Fruit fly (Drosophila melanogaster): ENCODE measurements around the gene CG14451.

CG14451 gene

dm6 chr3L:22727739-22728335, 5.9 kb upstream of the CG14451 start, which contains the start of the genes CG14450 and CG11367 (continued):
- no peak for TF ChIP-seq zf30C (GFP tag; optimal IDR thresholded peaks at IDR 0.05)
- peak; percentile 50 for TF ChIP-seq phol (tag; optimal IDR thresholded peaks at IDR 0.05)
- peak; percentile 39; the same call in 1 of the 2 replicates for TF ChIP-seq inv (GFP tag; IDR thresholded peaks at IDR 0.05; ENCODE audit: partially characterized antibody)
- peak; percentile 18 for TF ChIP-seq CG17359 (tag; optimal IDR thresholded peaks at IDR 0.05)
- peak; percentile 49 for TF ChIP-seq amos (GFP tag; IDR thresholded peaks at IDR 0.05; ENCODE audit: partially characterized antibody)
- no peak for TF ChIP-seq Poxn (GFP tag; IDR thresholded peaks at IDR 0.05)
- no peak for TF ChIP-seq ara (GFP tag; IDR thresholded peaks at IDR 0.05)
- TF ChIP-seq CG15696 (tag; optimal IDR thresholded peaks at IDR 0.05), result peak; percentile 20
- TF ChIP-seq CG2678 (tag; optimal IDR thresholded peaks at IDR 0.05), result peak; percentile 6
- peak; percentile 94 for TF ChIP-seq CG17385 (GFP tag; optimal IDR thresholded peaks at IDR 0.05)
- TF ChIP-seq h (optimal IDR thresholded peaks at IDR 0.05), result no peak
- TF ChIP-seq pzg (GFP tag; optimal IDR thresholded peaks at IDR 0.05), result peak; percentile 56
- peak; percentile 18 for TF ChIP-seq Meics (GFP tag; optimal IDR thresholded peaks at IDR 0.05)
- TF ChIP-seq CG7745 (tag; optimal IDR thresholded peaks at IDR 0.05), result no peak
- no peak for TF ChIP-seq her (GFP tag; optimal IDR thresholded peaks at IDR 0.05)
- TF ChIP-seq sens-2 (GFP tag; IDR thresholded peaks at IDR 0.05), result no peak
- peak; percentile 54 for TF ChIP-seq Fer1 (GFP tag; optimal IDR thresholded peaks at IDR 0.05)
- TF ChIP-seq salm (tag; optimal IDR thresholded peaks at IDR 0.05), result peak; percentile 39
- TF ChIP-seq CG2120 (GFP tag; optimal IDR thresholded peaks at IDR 0.05), result peak; percentile 10
- peak; percentile 37 for TF ChIP-seq D19A (tag; optimal IDR thresholded peaks at IDR 0.05)
- TF ChIP-seq lbe (GFP tag; optimal IDR thresholded peaks at IDR 0.05), result peak; percentile 66
- TF ChIP-seq pros (GFP tag; optimal IDR thresholded peaks at IDR 0.05), result no peak
- no peak for TF ChIP-seq D19B (GFP tag; optimal IDR thresholded peaks at IDR 0.05)
- TF ChIP-seq CoRest (tag; optimal IDR thresholded peaks at IDR 0.05), result peak; percentile 49
- TF ChIP-seq CG1529 (GFP tag; optimal IDR thresholded peaks at IDR 0.05), result peak; percentile 60
- TF ChIP-seq CG9817 (tag; optimal IDR thresholded peaks at IDR 0.05), result peak; percentile 5
- no peak for TF ChIP-seq CG3407 (GFP tag; optimal IDR thresholded peaks at IDR 0.05)
- no peak for TF ChIP-seq repo (GFP tag; optimal IDR thresholded peaks at IDR 0.05)
- TF ChIP-seq CG17568 (GFP tag; optimal IDR thresholded peaks at IDR 0.05), result peak; percentile 52
- TF ChIP-seq CG14860 (GFP tag; IDR thresholded peaks at IDR 0.05; ENCODE audit: partially characterized antibody), result 0 out of 3 replicates have a peak, but pooled peaks have one; percentile 36
- no peak for TF ChIP-seq ind (GFP tag; optimal IDR thresholded peaks at IDR 0.05)
- TF ChIP-seq tap (tag; optimal IDR thresholded peaks at IDR 0.05), result peak; percentile 19
- TF ChIP-seq org-1 (GFP tag; optimal IDR thresholded peaks at IDR 0.05), result no peak
- no peak for TF ChIP-seq bigmax (GFP tag; optimal IDR thresholded peaks at IDR 0.05)
- TF ChIP-seq klu (GFP tag; IDR thresholded peaks at IDR 0.05), result no peak
- TF ChIP-seq CG10431 (GFP tag; optimal IDR thresholded peaks at IDR 0.05), result peak; percentile 15
- TF ChIP-seq eyg (GFP tag; optimal IDR thresholded peaks at IDR 0.05), result no peak
- TF ChIP-seq CG4328 (GFP tag; optimal IDR thresholded peaks at IDR 0.05), result no peak
- peak; percentile 11 for TF ChIP-seq Hmr (GFP tag; optimal IDR thresholded peaks at IDR 0.05)
- peak; percentile 65 for TF ChIP-seq nmo (GFP tag; optimal IDR thresholded peaks at IDR 0.05)
- peak; percentile 30 for TF ChIP-seq sd (tag; optimal IDR thresholded peaks at IDR 0.05)
- peak; percentile 69 for TF ChIP-seq Nf-YC (tag; optimal IDR thresholded peaks at IDR 0.05)
- TF ChIP-seq D (optimal IDR thresholded peaks at IDR 0.05), result no peak
- TF ChIP-seq D (GFP tag; optimal IDR thresholded peaks at IDR 0.05), result peak; percentile 21
- TF ChIP-seq trem (tag; optimal IDR thresholded peaks at IDR 0.05), result peak; percentile 81
- peak; percentile 23 for TF ChIP-seq CG18619 (GFP tag; optimal IDR thresholded peaks at IDR 0.05)
- TF ChIP-seq CG2129 (GFP tag; IDR thresholded peaks at IDR 0.05; ENCODE audit: partially characterized antibody), result 0 out of 2 replicates have a peak, but pooled peaks have one; percentile 33
- no peak for TF ChIP-seq CG11456 (GFP tag; IDR thresholded peaks at IDR 0.05)
- no peak for TF ChIP-seq Dip3 (GFP tag; optimal IDR thresholded peaks at IDR 0.05)
- no peak for TF ChIP-seq Usf (GFP tag; optimal IDR thresholded peaks at IDR 0.05)
